Worm (Caenorhabditis elegans): Measurements from ENCODE around the gene T22F3.12.

DNA sequence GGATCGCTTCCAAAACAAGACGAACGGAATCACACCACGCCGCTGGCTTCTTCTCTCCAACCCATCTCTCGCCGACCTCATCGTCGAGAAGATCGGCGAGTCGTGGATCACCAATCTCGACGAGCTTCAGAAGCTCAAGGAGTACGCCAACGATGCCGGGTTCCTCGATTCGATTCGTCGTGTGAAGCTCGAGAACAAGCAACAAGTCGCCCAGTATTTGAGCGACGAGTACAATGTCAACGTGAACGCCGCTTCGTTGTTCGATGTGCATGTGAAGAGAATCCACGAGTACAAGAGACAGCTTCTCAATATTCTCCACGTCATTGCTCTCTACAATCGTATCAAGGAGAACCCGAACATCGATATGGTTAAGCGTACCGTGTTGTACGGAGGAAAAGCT is 8.4 kb downstream of the T22F3.12 start:
- TF ChIP-seq elt-1 (tag; optimal IDR thresholded peaks at IDR 0.05) (no peak), ztf-4 (tag; optimal IDR thresholded peaks at IDR 0.05) (no peak), R02D3.7 (tag; optimal IDR thresholded peaks at IDR 0.05) (no peak), aly-2 (tag; optimal IDR thresholded peaks at IDR 0.05) (no peak), Y55F3AM.14 (GFP tag; optimal IDR thresholded peaks at IDR 0.05) (no peak), ztf-1 (GFP tag; conservative IDR thresholded peaks at IDR 0.05) (no peak)
